Fruit fly (Drosophila melanogaster) whole organism, pupa: ENCODE data around the gene mRpS23.

Experiments used
- CG14655 ChIP-seq: fragments of 200-800 bp; sonication (Bioruptor generic); optimal IDR thresholded peaks from 3 replicates; lab custom pipeline; 2017; ENCODE audit warnings: mild to moderate bottlenecking, missing biosample characterization, missing genetic modification reagents, missing genetic modification characterization
- CG8159 ChIP-seq: fragments of 200-800 bp; sonication (Bioruptor generic); optimal IDR thresholded peaks from 3 replicates; lab custom pipeline; 2018; ENCODE audit warnings: missing biosample characterization, mild to moderate bottlenecking, missing genetic modification characterization, moderate library complexity
- CG8301 ChIP-seq: fragments of 200-800 bp; sonication (Bioruptor generic); optimal IDR thresholded peaks from 2 replicates; lab custom pipeline; 2018; ENCODE audit warnings: missing biosample characterization, mild to moderate bottlenecking, missing genetic modification characterization
- CG9948 ChIP-seq: fragments of 200-800 bp; sonication (Bioruptor generic); optimal IDR thresholded peaks from 2 replicates; lab custom pipeline; 2018; ENCODE audit warnings: missing biosample characterization, mild to moderate bottlenecking, missing genetic modification characterization, moderate library complexity
- rn ChIP-seq: fragments of 200-800 bp; sonication (Bioruptor generic); IDR thresholded peaks from 2 replicates; pipeline ENCODE4 v1.3.6; 2022; ENCODE audit warnings: missing biosample characterization, missing genetic modification characterization

DNA sequence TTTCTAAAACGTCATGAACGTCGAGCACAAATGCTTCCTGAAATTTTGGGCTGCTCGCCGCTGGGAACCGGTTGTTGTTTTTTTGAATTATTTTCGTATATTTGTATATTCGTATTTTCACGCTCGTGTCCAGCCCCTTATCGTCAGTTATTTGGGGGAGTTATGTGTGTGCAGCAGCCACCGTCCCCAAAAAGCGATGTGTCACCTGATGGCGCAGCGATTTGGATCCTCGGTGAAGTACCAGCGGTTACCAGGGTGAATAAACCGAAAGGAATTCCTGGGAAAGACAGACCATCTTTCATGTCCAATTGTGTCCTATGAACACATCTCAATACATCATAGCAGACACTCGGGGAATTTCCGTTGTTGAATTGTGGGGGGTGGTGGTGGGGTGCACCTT lies 14.7 kb downstream of the mRpS23 start:
- TF ChIP-seq CG14655 = no peak
- TF ChIP-seq CG9948 = no peak
- no peak for TF ChIP-seq rn
- no peak for TF ChIP-seq CG8301
- TF ChIP-seq CG8159 (tag; lab: Kevin White, UChicago) = no peak
